Worm (Caenorhabditis elegans) whole organism, L4 larva: ENCODE data around the gene C56E6.2.

Source experiments
- F10B5.3 ChIP-seq: sonication (generic microtip); optimal IDR thresholded peaks from 2 replicates; lab custom pipeline; 2016; ENCODE audit warnings: mild to moderate bottlenecking, missing genetic modification characterization, missing compliant biosample characterization
- F26F4.8 ChIP-seq: fragments of 200-800 bp; sonication (Bioruptor generic); conservative IDR thresholded peaks from 2 replicates; pipeline ENCODE4 v1.3.6; 2022; ENCODE audit warnings: missing genetic modification characterization, missing compliant biosample characterization
- F44E2.7 ChIP-seq: fragments of 200-800 bp; sonication (Bioruptor generic); IDR thresholded peaks from 2 replicates; pipeline ENCODE4 v2.1.2; 2022; ENCODE audit warnings: missing genetic modification characterization, missing compliant biosample characterization
- Y5F2A.4 ChIP-seq: fragments of 200-800 bp; sonication (Bioruptor generic); optimal IDR thresholded peaks from 2 replicates; lab custom pipeline; 2018; ENCODE audit warnings: mild to moderate bottlenecking, missing genetic modification characterization, missing compliant biosample characterization
- Y75B8A.6 ChIP-seq: fragments of 200-800 bp; sonication (Bioruptor generic); IDR thresholded peaks from 2 replicates; pipeline ENCODE4 v1.3.6; 2022; ENCODE audit warnings: missing genetic modification reagents, missing genetic modification characterization, missing compliant biosample characterization
- ZK337.2 ChIP-seq: fragments of 200-800 bp; sonication (Bioruptor generic); IDR thresholded peaks from 2 replicates; pipeline ENCODE4 v1.3.6; 2022; ENCODE audit warnings: missing genetic modification reagents, missing genetic modification characterization, missing compliant biosample characterization
- ama-1 ChIP-seq: fragments of 150-350 bp; optimal IDR thresholded peaks from 2 replicates; lab custom pipeline; 2014; ENCODE audit warnings: inconsistent platforms, mixed read lengths
- arid-1 ChIP-seq: fragments of 200-800 bp; sonication (Bioruptor generic); conservative IDR thresholded peaks from 2 replicates; pipeline ENCODE4 v1.3.6; 2022; ENCODE audit warnings: missing genetic modification reagents, missing genetic modification characterization, missing compliant biosample characterization
- attf-4 ChIP-seq: sonication (generic microtip); optimal IDR thresholded peaks from 3 replicates; lab custom pipeline; 2017; ENCODE audit warnings: missing biosample characterization, missing genetic modification characterization
- ceh-20 ChIP-seq: fragments of 200-800 bp; sonication (Bioruptor generic); IDR thresholded peaks from 2 replicates; pipeline ENCODE4 v1.3.6; 2022; ENCODE audit warnings: missing genetic modification reagents, missing genetic modification characterization, missing compliant biosample characterization
- ceh-82 ChIP-seq: sonication (generic microtip); optimal IDR thresholded peaks from 2 replicates; lab custom pipeline; 2017; ENCODE audit warnings: missing biosample characterization, missing genetic modification characterization
- ces-1 ChIP-seq: fragments of 150-350 bp; sonication (generic microtip); optimal IDR thresholded peaks from 4 replicates; lab custom pipeline; 2014; ENCODE audit warnings: missing biosample characterization, missing genetic modification reagents, missing genetic modification characterization
- cey-2 ChIP-seq: sonication (generic microtip); optimal IDR thresholded peaks from 3 replicates; lab custom pipeline; 2017; ENCODE audit warnings: missing genetic modification characterization, mild to moderate bottlenecking, missing compliant biosample characterization, antibody characterized with exemption, borderline replicate concordance; ENCODE audit not compliant: insufficient read depth
- ctbp-1 ChIP-seq: fragments of 200-800 bp; sonication (Bioruptor generic); IDR thresholded peaks from 2 replicates; pipeline ENCODE4 v1.3.6; 2022; ENCODE audit warnings: missing genetic modification reagents, missing genetic modification characterization, missing compliant biosample characterization
- daf-16 ChIP-seq, 3 experiments: sonication (generic microtip); optimal IDR thresholded peaks; 2 replicates each; lab custom pipeline; 2016 to 2017; ENCODE audit warnings: missing genetic modification characterization in 3 of 3, missing genetic modification reagents in 3 of 3, mild to moderate bottlenecking in 2 of 3, missing compliant biosample characterization in 2 of 3, missing biosample characterization in 1 of 3, moderate library complexity in 1 of 3
- daf-19 ChIP-seq: fragments of 200-800 bp; sonication (Bioruptor generic); conservative IDR thresholded peaks from 2 replicates; pipeline ENCODE4 v1.3.6; 2022; ENCODE audit warnings: missing genetic modification characterization, missing compliant biosample characterization
- dmd-6 ChIP-seq: fragments of 200-800 bp; sonication (Bioruptor generic); IDR thresholded peaks from 2 replicates; pipeline ENCODE4 v1.3.6; 2022; ENCODE audit warnings: missing genetic modification reagents, missing genetic modification characterization, missing compliant biosample characterization
- dve-1 ChIP-seq: sonication (generic microtip); optimal IDR thresholded peaks from 2 replicates; lab custom pipeline; 2017; ENCODE audit warnings: antibody characterized with exemption, mild to moderate bottlenecking, missing genetic modification characterization, missing compliant biosample characterization; ENCODE audit not compliant: insufficient read depth
- egl-27 ChIP-seq: sonication (generic microtip); optimal IDR thresholded peaks from 3 replicates; lab custom pipeline; 2017; ENCODE audit warnings: missing biosample characterization, missing genetic modification reagents, missing genetic modification characterization
- gei-8 ChIP-seq: fragments of 200-800 bp; sonication (Bioruptor generic); optimal IDR thresholded peaks from 2 replicates; lab custom pipeline; 2018; ENCODE audit warnings: mild to moderate bottlenecking, missing genetic modification characterization, missing compliant biosample characterization
- hlh-11 ChIP-seq: fragments of 200-800 bp; sonication (Bioruptor generic); optimal IDR thresholded peaks from 2 replicates; lab custom pipeline; 2018; ENCODE audit warnings: mild to moderate bottlenecking, missing genetic modification characterization, missing compliant biosample characterization
- jun-1 ChIP-seq: fragments of 150-350 bp; optimal IDR thresholded peaks from 2 replicates; lab custom pipeline; 2014; ENCODE audit warnings: missing biosample characterization, missing genetic modification reagents, missing genetic modification characterization
- lin-1 ChIP-seq: fragments of 200-800 bp; sonication (Bioruptor generic); IDR thresholded peaks from 2 replicates; pipeline ENCODE4 v1.3.6; 2022; ENCODE audit warnings: missing genetic modification reagents, missing genetic modification characterization, missing compliant biosample characterization
- lin-29 ChIP-seq: fragments of 200-800 bp; sonication (Bioruptor generic); IDR thresholded peaks from 2 replicates; pipeline ENCODE4 v1.3.6; 2022; ENCODE audit warnings: missing genetic modification reagents, missing genetic modification characterization, missing compliant biosample characterization
- mdl-1 ChIP-seq, 2 experiments: fragments of 150-350 bp in 1 of 2; sonication (generic microtip) in 1 of 2; optimal IDR thresholded peaks; 2 replicates each; lab custom pipeline; 2014 to 2017; ENCODE audit warnings: missing biosample characterization in 2 of 2, missing genetic modification characterization in 2 of 2
- mep-1 ChIP-seq: fragments of 150-350 bp; sonication (generic microtip); optimal IDR thresholded peaks from 3 replicates; lab custom pipeline; 2014; ENCODE audit warnings: missing biosample characterization, missing genetic modification characterization
- mes-2 ChIP-seq: sonication (generic microtip); optimal IDR thresholded peaks from 2 replicates; lab custom pipeline; 2016; ENCODE audit warnings: missing genotype, mild to moderate bottlenecking, missing genetic modification characterization, missing compliant biosample characterization; ENCODE audit not compliant: poor library complexity, severe bottlenecking
- mxl-2 ChIP-seq: fragments of 200-800 bp; sonication (Bioruptor generic); conservative IDR thresholded peaks from 2 replicates; pipeline ENCODE4 v1.3.6; 2022; ENCODE audit warnings: missing genetic modification reagents, missing genetic modification characterization, missing compliant biosample characterization
- mxl-3 ChIP-seq: fragments of 200-800 bp; sonication (Bioruptor generic); optimal IDR thresholded peaks from 2 replicates; lab custom pipeline; 2018; ENCODE audit warnings: mild to moderate bottlenecking, missing genetic modification characterization, missing compliant biosample characterization
- nhr-10 ChIP-seq: fragments of 150-350 bp; optimal IDR thresholded peaks from 2 replicates; lab custom pipeline; 2014; ENCODE audit warnings: missing biosample characterization, missing genetic modification characterization
- nhr-102 ChIP-seq: sonication (generic microtip); optimal IDR thresholded peaks from 2 replicates; lab custom pipeline; 2016; ENCODE audit warnings: mild to moderate bottlenecking, missing genetic modification characterization, moderate library complexity, missing compliant biosample characterization
- nhr-111 ChIP-seq: fragments of 200-800 bp; sonication (Bioruptor generic); optimal IDR thresholded peaks from 2 replicates; lab custom pipeline; 2018; ENCODE audit warnings: mild to moderate bottlenecking, missing genetic modification characterization, missing compliant biosample characterization
- nhr-25 ChIP-seq: sonication (generic microtip); optimal IDR thresholded peaks from 2 replicates; lab custom pipeline; 2017; ENCODE audit warnings: missing genetic modification characterization, mild to moderate bottlenecking, missing compliant biosample characterization, antibody characterized with exemption, moderate library complexity, borderline replicate concordance; ENCODE audit not compliant: insufficient read depth
- nhr-28 ChIP-seq: fragments of 150-350 bp; optimal IDR thresholded peaks from 2 replicates; lab custom pipeline; 2014; ENCODE audit warnings: missing biosample characterization, missing genetic modification characterization
- nhr-48 ChIP-seq: sonication (generic microtip); optimal IDR thresholded peaks from 2 replicates; lab custom pipeline; 2016; ENCODE audit warnings: mild to moderate bottlenecking, missing genetic modification characterization, missing compliant biosample characterization
- nhr-6 ChIP-seq: fragments of 150-350 bp; optimal IDR thresholded peaks from 2 replicates; lab custom pipeline; 2014; ENCODE audit warnings: missing biosample characterization, missing genetic modification characterization
- pha-4 ChIP-seq, 2 experiments: fragments of 150-350 bp in 1 of 2; fragments of 200-800 bp in 1 of 2; sonication (Bioruptor generic) in 1 of 2; IDR thresholded peaks in 1 of 2; optimal IDR thresholded peaks in 1 of 2; 2 replicates each; pipeline versions ENCODE4 v1.3.6 to Lab custom; 2014 to 2022; ENCODE audit warnings: missing genetic modification characterization in 2 of 2, missing genetic modification reagents in 2 of 2, missing biosample characterization in 1 of 2, missing compliant biosample characterization in 1 of 2
- saeg-2 ChIP-seq: fragments of 200-800 bp; sonication (Bioruptor generic); IDR thresholded peaks from 2 replicates; pipeline ENCODE4 v1.3.6; 2022; ENCODE audit warnings: missing genetic modification reagents, missing genetic modification characterization, missing compliant biosample characterization
- sdz-12 ChIP-seq: fragments of 200-800 bp; sonication (Bioruptor generic); optimal IDR thresholded peaks from 2 replicates; lab custom pipeline; 2018; ENCODE audit warnings: mild to moderate bottlenecking, missing genetic modification characterization, missing compliant biosample characterization
- snpc-4 ChIP-seq: fragments of 150-350 bp; optimal IDR thresholded peaks from 2 replicates; lab custom pipeline; 2014; ENCODE audit warnings: missing biosample characterization, missing genetic modification characterization
- spr-1 ChIP-seq: sonication (generic microtip); optimal IDR thresholded peaks from 2 replicates; lab custom pipeline; 2016; ENCODE audit warnings: mild to moderate bottlenecking, missing genetic modification characterization, missing compliant biosample characterization
- tag-97 ChIP-seq: fragments of 200-800 bp; sonication (Bioruptor generic); IDR thresholded peaks from 2 replicates; pipeline ENCODE4 v1.3.6; 2022; ENCODE audit warnings: missing genetic modification characterization, missing compliant biosample characterization
- tra-1 ChIP-seq: fragments of 200-800 bp; sonication (Bioruptor generic); IDR thresholded peaks from 2 replicates; pipeline ENCODE4 v1.3.6; 2022; ENCODE audit warnings: missing genetic modification reagents, missing genetic modification characterization, missing compliant biosample characterization
- unc-62 ChIP-seq, 3 experiments: fragments of 150-350 bp in 1 of 3; sonication (generic microtip); optimal IDR thresholded peaks in 2 of 3; peaks in 1 of 3; 1 replicate in 1 of 3; 2 replicates in 2 of 3; lab custom pipeline; 2014 to 2017; ENCODE audit warnings: missing biosample characterization in 3 of 3, missing genetic modification characterization in 3 of 3, missing genetic modification reagents in 3 of 3, missing genotype in 1 of 3
- ztf-7 ChIP-seq: fragments of 150-350 bp; optimal IDR thresholded peaks from 2 replicates; lab custom pipeline; 2014; ENCODE audit warnings: missing biosample characterization, missing genetic modification characterization

Gene C56E6.2

ce11 chrII:6561300-6561699 is 36.6 kb downstream of the C56E6.2 start, which contains the start of gene F18C5.10 (continued):
- TF ChIP-seq F26F4.8 (GFP tag; lab: Robert Waterston, UW): no peak
- no peak for TF ChIP-seq ztf-7 (tag; lab: Kevin White, UChicago)
- TF ChIP-seq jun-1: no peak
- TF ChIP-seq F44E2.7 (GFP tag; lab: Robert Waterston, UW): no peak
- TF ChIP-seq tag-97 (GFP tag; lab: Robert Waterston, UW): no peak
- TF ChIP-seq unc-62 (GFP tag; optimal IDR thresholded peaks at IDR 0.05 in 1 of 2; lab: Kevin White, UChicago): no peak
- no peak for TF ChIP-seq unc-62 (tag; optimal IDR thresholded peaks at IDR 0.05; lab: Kevin White, UChicago)
- TF ChIP-seq mxl-2 (GFP tag; lab: Robert Waterston, UW): no peak
- TF ChIP-seq snpc-4 (tag; lab: Kevin White, UChicago): no peak
- 0 out of 2 replicates have a peak, but pooled peaks have one; percentile 12 for TF ChIP-seq dmd-6 (GFP tag; lab: Robert Waterston, UW)
- no peak for TF ChIP-seq nhr-6 (tag; lab: Kevin White, UChicago)
- no peak for TF ChIP-seq daf-16 (GFP tag; optimal IDR thresholded peaks at IDR 0.05; lab: Kevin White, UChicago)
- peak; percentile 20 for TF ChIP-seq daf-16 (tag; optimal IDR thresholded peaks at IDR 0.05; lab: Kevin White, UChicago)
- TF ChIP-seq arid-1 (GFP tag; lab: Robert Waterston, UW): no peak
- no peak for TF ChIP-seq Y75B8A.6
- TF ChIP-seq ceh-20: no peak
- no peak for TF ChIP-seq egl-27 (tag; lab: Kevin White, UChicago)
- TF ChIP-seq lin-1: no peak
- TF ChIP-seq pha-4 (GFP tag; IDR thresholded peaks at IDR 0.05; lab: Robert Waterston, UW): no peak
- TF ChIP-seq pha-4 (tag; optimal IDR thresholded peaks at IDR 0.05; lab: Kevin White, UChicago): no peak
- no peak for TF ChIP-seq F10B5.3 (tag; lab: Kevin White, UChicago)
- peak; percentile 18 for TF ChIP-seq dve-1
- no peak for TF ChIP-seq nhr-102
- no peak for TF ChIP-seq nhr-10 (tag; lab: Kevin White, UChicago)
- TF ChIP-seq nhr-111 (GFP tag; lab: Kevin White, UChicago): no peak
- no peak for TF ChIP-seq spr-1
- TF ChIP-seq saeg-2 (GFP tag; lab: Robert Waterston, UW): no peak
- TF ChIP-seq gei-8 (GFP tag; lab: Kevin White, UChicago): no peak
- TF ChIP-seq mep-1 (tag; lab: Kevin White, UChicago): no peak
- TF ChIP-seq Y5F2A.4 (GFP tag; lab: Kevin White, UChicago): no peak
- no peak for TF ChIP-seq daf-19 (GFP tag; lab: Robert Waterston, UW)
- no peak for TF ChIP-seq attf-4 (tag; lab: Kevin White, UChicago)
- TF ChIP-seq nhr-48: no peak
- 0 out of 2 replicates have a peak, but pooled peaks have one; percentile 54 for TF ChIP-seq tra-1 (GFP tag; lab: Robert Waterston, UW)
- TF ChIP-seq ZK337.2: 0 out of 2 replicates have a peak, but pooled peaks have one; percentile 3
- TF ChIP-seq mes-2: no peak

- TF ChIP-seq ces-1 (GFP tag; lab: Kevin White, UChicago) (no peak), ctbp-1 (GFP tag; lab: Robert Waterston, UW) (no peak), mxl-3 (GFP tag; lab: Kevin White, UChicago) (peak; percentile 37), unc-62 (GFP tag; optimal IDR thresholded peaks at IDR 0.05 in 1 of 2; lab: Kevin White, UChicago) (peak in 1 of 2 experiments; percentile 92), unc-62 (tag; optimal IDR thresholded peaks at IDR 0.05; lab: Kevin White, UChicago) (no peak), daf-16 (GFP tag; optimal IDR thresholded peaks at IDR 0.05; lab: Kevin White, UChicago) (peak in 1 of 2 experiments; percentile 62), daf-16 (tag; optimal IDR thresholded peaks at IDR 0.05; lab: Kevin White, UChicago) (peak; percentile 12), attf-4 (tag; lab: Kevin White, UChicago) (no peak), cey-2 (peak; percentile 82), nhr-25 (tag; lab: Kevin White, UChicago) (peak; percentile 91), mdl-1 (tag; optimal IDR thresholded peaks at IDR 0.05; lab: Kevin White, UChicago) (peak in 1 of 2 experiments; percentile 54), nhr-48 (peak; percentile 69), ceh-82 (tag; lab: Kevin White, UChicago) (no peak), lin-29 (0 out of 2 replicates have a peak, but pooled peaks have one; percentile 37), sdz-12 (GFP tag; lab: Kevin White, UChicago) (no peak), nhr-28 (tag; lab: Kevin White, UChicago) (peak; percentile 70), ama-1 (lab: Kevin White, UChicago) (peak; percentile 10), hlh-11 (peak; percentile 61), dve-1 (peak; percentile 27)
These were observed 37.6 kb downstream of the C56E6.2 start for ce11 chrII:6562203-6562867.
